Worm (Caenorhabditis elegans) whole organism, late embryonic: Measurements from ENCODE around the gene cwp-4.

Experiments
- C38D4.7 ChIP-seq: fragments of 200-800 bp; sonication (Bioruptor generic); optimal IDR thresholded peaks from 2 replicates; lab custom pipeline; 2018; ENCODE audit warnings: mild to moderate bottlenecking, missing genetic modification characterization, moderate library complexity, missing compliant biosample characterization
- F13H6.1 ChIP-seq: sonication (generic microtip); optimal IDR thresholded peaks from 2 replicates; lab custom pipeline; 2016; ENCODE audit warnings: missing genetic modification characterization, missing compliant biosample characterization
- ceh-19 ChIP-seq: fragments of 200-800 bp; sonication (Bioruptor generic); optimal IDR thresholded peaks from 2 replicates; lab custom pipeline; 2018; ENCODE audit warnings: mild to moderate bottlenecking, missing genetic modification characterization, missing compliant biosample characterization
- ceh-34 ChIP-seq: sonication (generic microtip); optimal IDR thresholded peaks from 2 replicates; lab custom pipeline; 2016; ENCODE audit warnings: mild to moderate bottlenecking, missing genetic modification characterization, missing compliant biosample characterization
- ceh-6 ChIP-seq: fragments of 200-800 bp; sonication (Bioruptor generic); optimal IDR thresholded peaks from 2 replicates; lab custom pipeline; 2018; ENCODE audit warnings: mild to moderate bottlenecking, missing genetic modification characterization, missing compliant biosample characterization
- hlh-13 ChIP-seq: fragments of 200-800 bp; sonication (Bioruptor generic); optimal IDR thresholded peaks from 2 replicates; lab custom pipeline; 2018; ENCODE audit warnings: mild to moderate bottlenecking, missing genetic modification characterization, missing compliant biosample characterization
- nhr-11 ChIP-seq: fragments of 150-350 bp; optimal IDR thresholded peaks from 2 replicates; lab custom pipeline; 2014; ENCODE audit warnings: missing biosample characterization, missing genetic modification characterization
- unc-55 ChIP-seq: sonication (generic microtip); optimal IDR thresholded peaks from 2 replicates; lab custom pipeline; 2017; ENCODE audit warnings: missing biosample characterization, missing genetic modification reagents, missing genetic modification characterization
- unc-86 ChIP-seq: sonication (generic microtip); optimal IDR thresholded peaks from 2 replicates; lab custom pipeline; 2016; ENCODE audit warnings: missing genetic modification characterization, missing compliant biosample characterization

DNA sequence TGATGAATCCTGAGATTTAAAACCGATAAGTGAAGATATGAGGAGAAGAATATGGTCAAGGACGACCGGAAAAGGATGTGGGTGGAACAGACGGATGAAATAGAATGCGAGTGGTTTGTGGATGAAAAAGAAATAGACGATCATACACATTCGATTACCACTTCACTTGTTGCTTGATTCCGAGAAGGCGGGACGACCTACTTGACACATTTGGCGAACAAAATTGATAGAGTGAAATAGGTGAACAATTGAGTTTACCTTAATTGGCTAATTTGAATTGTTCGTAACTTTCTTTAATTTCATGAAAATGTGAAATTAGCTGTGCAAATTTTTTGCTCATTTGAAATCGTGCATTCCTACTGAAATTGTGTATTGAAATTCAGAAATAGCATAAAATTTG lies 18.6 kb downstream of the cwp-4 start, which contains the start of gene Y58A7A.2:
- TF ChIP-seq nhr-11 (tag; lab: Kevin White, UChicago) (no peak), F13H6.1 (tag; lab: Kevin White, UChicago) (no peak), ceh-6 (no peak), ceh-34 (tag; lab: Kevin White, UChicago) (no peak), ceh-19 (GFP tag; lab: Kevin White, UChicago) (no peak), unc-55 (GFP tag; lab: Kevin White, UChicago) (no peak), unc-86 (tag; lab: Kevin White, UChicago) (no peak), C38D4.7 (GFP tag; lab: Kevin White, UChicago) (no peak), hlh-13 (GFP tag; lab: Kevin White, UChicago) (no peak)
